Worm (Caenorhabditis elegans) whole organism, L1 larva: ENCODE data around the gene C49A9.3.

Source experiments
- ama-1 ChIP-seq: fragments of 150-350 bp; optimal IDR thresholded peaks from 2 replicates; lab custom pipeline; 2014
- blmp-1 ChIP-seq: fragments of 150-350 bp; optimal IDR thresholded peaks from 2 replicates; lab custom pipeline; 2014; ENCODE audit warnings: missing biosample characterization, missing genetic modification characterization
- lsy-2 ChIP-seq, 2 experiments: fragments of 150-350 bp; optimal IDR thresholded peaks; 2 replicates each; lab custom pipeline; 2014; ENCODE audit warnings: missing biosample characterization in 2 of 2, missing genetic modification characterization in 2 of 2
- pqm-1 ChIP-seq: sonication (generic microtip); optimal IDR thresholded peaks from 3 replicates; lab custom pipeline; 2017; ENCODE audit warnings: missing biosample characterization, missing genetic modification characterization

- TF ChIP-seq blmp-1 (no peak), lsy-2 (tag; optimal IDR thresholded peaks at IDR 0.05; lab: Kevin White, UChicago) (no peak), ama-1 (lab: Kevin White, UChicago) (no peak), pqm-1 (tag; lab: Kevin White, UChicago) (no peak)
Observed at ce11 chrIV:6258967-6259366, 37.1 kb downstream of the C49A9.3 start.
